Worm (Caenorhabditis elegans): ENCODE measurements around the gene C23F12.4.

Gene C23F12.4

DNA sequence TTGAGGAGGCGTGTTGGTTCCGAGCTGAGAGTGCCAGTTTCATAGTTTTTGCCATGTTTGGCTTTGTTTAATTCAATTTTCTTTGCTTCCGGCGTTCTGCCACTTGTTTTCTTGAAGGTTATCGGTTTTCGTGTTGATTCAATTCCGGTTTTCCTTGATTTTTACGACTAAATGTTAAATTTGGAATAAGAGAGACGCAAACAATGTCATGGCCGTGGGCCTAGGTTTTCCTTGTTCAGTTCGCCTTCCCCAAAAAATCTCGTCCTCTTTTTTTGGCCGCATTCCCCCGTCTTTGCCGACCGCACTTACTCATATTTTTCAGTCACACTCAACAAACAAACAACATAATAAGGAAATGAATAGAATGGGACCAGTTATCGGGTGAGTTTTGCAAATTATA lies 6.6 kb downstream of the C23F12.4 start, which contains the start of gene C23F12.9:
TSS of gene C23F12.9 (plus strand) at position 301 of the 400 bp plus-strand sequence.
- TF ChIP-seq dao-5 (tag; optimal IDR thresholded peaks at IDR 0.05) = no peak
- no peak for TF ChIP-seq him-1 (tag; optimal IDR thresholded peaks at IDR 0.05)
- no peak for TF ChIP-seq W03F9.2 (tag; optimal IDR thresholded peaks at IDR 0.05)

ce11 chrX:9397401-9397800 lies 10.3 kb downstream of the C23F12.4 start, which contains the start of gene fln-2:
Gene fln-2 (plus strand): TSS chrX:9397701.
- TF ChIP-seq him-1 (tag; optimal IDR thresholded peaks at IDR 0.05) (no peak), W03F9.2 (tag; optimal IDR thresholded peaks at IDR 0.05) (no peak), dao-5 (tag; optimal IDR thresholded peaks at IDR 0.05) (no peak)

ce11 chrX:9401963-9402362 lies 14.8 kb downstream of the C23F12.4 start:
- TF ChIP-seq dao-5 (tag; optimal IDR thresholded peaks at IDR 0.05) (no peak), W03F9.2 (tag; optimal IDR thresholded peaks at IDR 0.05) (no peak), him-1 (tag; optimal IDR thresholded peaks at IDR 0.05) (no peak)

DNA sequence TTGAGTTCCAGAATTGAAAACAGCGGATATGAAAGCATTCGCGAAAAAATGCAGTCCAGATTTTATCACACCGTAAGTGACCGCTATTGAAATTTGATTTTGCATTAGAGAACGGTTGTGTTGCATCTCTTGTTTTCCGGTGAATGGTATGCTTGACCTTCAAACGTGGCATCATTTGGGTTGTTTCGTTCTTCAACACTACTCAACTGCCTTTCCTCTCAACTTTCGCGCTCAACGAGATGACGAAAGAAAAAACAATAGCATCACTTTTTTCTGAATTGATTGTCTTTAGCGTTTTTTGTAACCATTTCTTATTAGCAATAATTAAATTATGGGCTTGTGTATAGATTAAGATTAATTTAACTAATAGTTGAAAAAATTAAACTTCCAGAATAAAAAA lies 15.3 kb downstream of the C23F12.4 start:
- no peak for TF ChIP-seq W03F9.2 (tag; optimal IDR thresholded peaks at IDR 0.05)
- TF ChIP-seq dao-5 (tag; optimal IDR thresholded peaks at IDR 0.05) = no peak
- TF ChIP-seq him-1 (tag; optimal IDR thresholded peaks at IDR 0.05) = no peak

ce11 chrX:9403622-9404255 lies 16.6 kb downstream of the C23F12.4 start:
- TF ChIP-seq him-1 (tag; optimal IDR thresholded peaks at IDR 0.05) (no peak), W03F9.2 (tag; optimal IDR thresholded peaks at IDR 0.05) (no peak), dao-5 (tag; optimal IDR thresholded peaks at IDR 0.05) (no peak)

DNA sequence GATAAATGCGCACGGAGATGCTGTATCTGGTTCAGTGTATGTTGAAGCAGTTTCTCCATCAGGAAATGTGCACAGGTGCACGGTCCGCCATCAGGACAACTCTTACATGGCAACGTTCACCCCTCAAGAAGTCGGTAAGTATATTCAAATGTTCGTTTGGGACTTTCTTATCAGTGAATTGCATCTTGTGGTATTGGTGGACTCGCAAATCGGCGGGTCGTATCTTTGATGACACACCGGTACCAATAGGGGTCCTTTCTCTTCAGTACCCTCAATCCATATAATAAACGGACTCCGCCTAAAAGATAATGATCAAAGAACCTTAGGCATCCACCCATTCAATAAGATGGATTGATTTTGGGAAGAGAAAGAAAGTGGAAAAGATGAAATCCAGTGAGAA lies 18.8 kb downstream of the C23F12.4 start:
- no peak for TF ChIP-seq dao-5 (tag; optimal IDR thresholded peaks at IDR 0.05)
- no peak for TF ChIP-seq W03F9.2 (tag; optimal IDR thresholded peaks at IDR 0.05)
- no peak for TF ChIP-seq him-1 (tag; optimal IDR thresholded peaks at IDR 0.05)

- TF ChIP-seq him-1 (tag; optimal IDR thresholded peaks at IDR 0.05) (no peak), dao-5 (tag; optimal IDR thresholded peaks at IDR 0.05) (no peak), W03F9.2 (tag; optimal IDR thresholded peaks at IDR 0.05) (no peak)
These were observed 22.0 kb downstream of the C23F12.4 start for ce11 chrX:9409114-9409513.

DNA sequence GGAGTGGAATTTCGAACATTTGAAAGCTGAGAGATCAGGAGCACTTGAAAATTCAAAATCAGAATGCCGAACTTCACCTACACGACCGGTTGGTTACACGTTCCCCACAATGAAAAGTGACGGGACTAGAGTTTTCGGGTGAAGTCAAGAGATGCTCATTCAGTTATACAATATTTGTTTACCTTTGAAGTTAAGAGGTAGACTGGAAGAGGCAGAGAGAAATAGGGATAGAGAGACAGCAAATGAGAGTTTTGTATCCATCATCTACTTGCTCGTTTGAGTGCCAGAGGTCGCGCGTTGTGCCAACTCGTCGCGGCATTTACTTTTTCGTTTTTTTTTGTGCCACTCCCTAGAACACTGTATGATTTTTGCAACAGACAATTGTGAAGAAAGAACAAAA lies 23.6 kb downstream of the C23F12.4 start:
- TF ChIP-seq dao-5 (tag; optimal IDR thresholded peaks at IDR 0.05) = no peak
- TF ChIP-seq W03F9.2 (tag; optimal IDR thresholded peaks at IDR 0.05) = no peak
- TF ChIP-seq him-1 (tag; optimal IDR thresholded peaks at IDR 0.05) = no peak

DNA sequence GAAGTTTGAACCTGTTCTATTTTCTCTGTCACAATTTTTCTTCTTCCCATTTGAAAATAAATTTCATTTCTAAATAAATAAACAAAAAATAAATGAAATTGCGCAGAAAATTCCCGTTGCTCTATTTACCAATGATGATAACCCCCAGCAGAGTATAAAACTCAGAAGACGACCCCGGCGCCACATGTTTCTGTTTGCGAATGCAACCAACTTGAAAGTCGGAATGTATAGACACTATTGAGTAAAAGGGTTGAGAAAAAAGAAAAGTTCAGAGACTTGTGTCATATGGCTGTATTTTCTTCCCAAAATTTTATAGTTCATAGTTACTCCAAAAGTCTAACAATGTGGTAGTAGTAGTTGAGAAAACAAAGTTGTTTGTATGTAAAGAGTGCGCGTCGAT lies 24.5 kb downstream of the C23F12.4 start:
- TF ChIP-seq him-1 (tag; optimal IDR thresholded peaks at IDR 0.05) = no peak
- no peak for TF ChIP-seq dao-5 (tag; optimal IDR thresholded peaks at IDR 0.05)
- TF ChIP-seq W03F9.2 (tag; optimal IDR thresholded peaks at IDR 0.05) = no peak

DNA sequence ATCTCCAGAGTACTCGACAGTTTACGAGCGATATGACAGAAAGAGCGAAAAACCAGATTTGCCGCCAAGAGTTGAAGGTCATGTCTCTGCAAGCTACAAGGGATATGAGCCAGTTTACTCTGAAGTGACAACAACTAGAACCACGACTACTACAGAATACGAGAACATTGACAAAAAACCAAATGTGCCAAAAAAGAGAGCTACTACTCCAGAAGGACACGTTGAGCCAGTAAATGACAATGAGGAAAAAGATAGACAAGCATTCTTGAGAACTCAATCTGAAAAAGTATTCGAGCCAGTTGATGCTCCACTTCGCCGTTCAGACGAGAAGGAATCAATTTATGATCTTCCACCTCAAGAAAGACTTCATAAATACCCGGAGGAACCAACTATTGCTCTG lies 30.2 kb downstream of the C23F12.4 start:
- TF ChIP-seq him-1 (tag; optimal IDR thresholded peaks at IDR 0.05) (no peak), dao-5 (tag; optimal IDR thresholded peaks at IDR 0.05) (no peak), W03F9.2 (tag; optimal IDR thresholded peaks at IDR 0.05) (no peak)

ce11 chrX:9417948-9418347 lies 30.8 kb downstream of the C23F12.4 start:
- no peak for TF ChIP-seq him-1 (tag; optimal IDR thresholded peaks at IDR 0.05)
- no peak for TF ChIP-seq W03F9.2 (tag; optimal IDR thresholded peaks at IDR 0.05)
- no peak for TF ChIP-seq dao-5 (tag; optimal IDR thresholded peaks at IDR 0.05)

DNA sequence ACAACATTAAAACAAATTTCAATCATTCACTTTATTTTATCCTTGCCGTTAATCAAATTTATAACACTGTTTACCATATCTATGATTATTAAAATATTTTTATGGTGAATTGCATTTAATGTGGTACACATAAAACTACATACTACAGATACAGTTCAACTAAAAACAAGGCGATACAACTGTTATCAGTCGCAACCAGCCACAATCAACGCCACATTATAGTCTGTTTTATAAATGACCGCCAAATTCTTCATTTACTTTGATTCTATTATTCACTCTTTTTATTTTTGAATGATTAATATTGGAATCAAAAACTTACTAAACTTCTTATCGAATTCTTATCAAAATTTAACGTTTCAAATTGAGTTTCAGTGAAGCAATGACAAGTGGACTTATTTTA lies 40.9 kb downstream of the C23F12.4 start, which contains the start of gene B0272.4:
TSS of gene B0272.4 (plus strand) at position 373 of the 400 bp plus-strand sequence.
- no peak for TF ChIP-seq W03F9.2 (tag; optimal IDR thresholded peaks at IDR 0.05)
- TF ChIP-seq dao-5 (tag; optimal IDR thresholded peaks at IDR 0.05) = no peak
- TF ChIP-seq him-1 (tag; optimal IDR thresholded peaks at IDR 0.05) = no peak

DNA sequence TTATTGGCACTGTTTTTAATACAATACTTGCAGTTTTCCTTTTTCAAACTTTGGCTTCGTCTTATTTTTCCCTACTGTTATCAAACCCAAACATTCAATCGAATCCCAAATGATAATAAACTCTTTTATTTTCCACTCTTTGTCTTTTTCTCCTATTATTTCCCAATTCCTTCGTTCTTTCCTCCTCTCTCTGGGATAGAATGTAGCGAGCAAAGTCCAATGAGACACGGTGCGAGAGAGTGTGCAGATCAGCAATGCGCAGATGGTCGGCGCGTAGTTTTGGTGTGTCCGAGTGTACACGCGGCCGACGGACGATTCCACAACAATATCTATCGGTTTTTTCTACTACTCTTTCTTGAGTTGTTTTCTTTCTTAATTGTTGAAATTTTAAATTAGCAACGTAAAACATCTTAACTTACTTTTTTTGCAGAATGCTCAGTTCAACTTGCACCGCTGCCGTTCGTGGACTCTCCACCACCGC lies 43.9 kb downstream of the C23F12.4 start, which contains the start of gene B0272.3:
TSS of gene B0272.3 (plus strand) at position 431 of the 481 bp plus-strand sequence.
- TF ChIP-seq dao-5 (tag; optimal IDR thresholded peaks at IDR 0.05) (no peak), W03F9.2 (tag; optimal IDR thresholded peaks at IDR 0.05) (no peak), him-1 (tag; optimal IDR thresholded peaks at IDR 0.05) (no peak)

DNA sequence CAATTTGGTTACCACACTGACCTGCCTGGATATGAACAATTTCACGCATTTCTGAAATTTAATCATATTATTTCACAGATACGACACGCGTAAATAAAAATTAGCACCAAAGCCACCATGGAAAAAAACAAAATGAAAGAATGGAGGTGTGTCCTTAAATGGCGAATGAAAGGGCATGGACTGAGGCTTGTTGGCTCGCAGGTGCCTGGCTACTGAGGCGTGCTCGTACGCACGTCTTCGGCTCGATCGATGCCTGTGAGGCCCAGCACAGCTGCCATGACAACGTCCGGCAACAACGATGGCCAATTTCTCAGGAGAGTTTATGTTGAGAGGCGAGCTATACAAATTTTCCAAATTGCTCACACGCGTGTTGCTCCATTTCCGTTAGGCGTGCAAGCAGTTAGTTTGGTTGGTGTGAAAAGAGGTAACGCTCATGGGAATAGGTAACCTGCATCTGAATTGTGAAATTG lies 49.7 kb downstream of the C23F12.4 start, which contains the start of gene tbb-4:
TSS of gene tbb-4 (minus strand) at position 51 of the 470 bp plus-strand sequence.
- no peak for TF ChIP-seq him-1 (tag; optimal IDR thresholded peaks at IDR 0.05)
- no peak for TF ChIP-seq W03F9.2 (tag; optimal IDR thresholded peaks at IDR 0.05)
- no peak for TF ChIP-seq dao-5 (tag; optimal IDR thresholded peaks at IDR 0.05)

Measured in whole organism, L4/young adult.